Worm (Caenorhabditis elegans) whole organism, mixed stage, embryonic: ENCODE results near the gene mut-7.

Experiments used
- M03D4.4 ChIP-seq: sonication (generic microtip); optimal IDR thresholded peaks from 2 replicates; lab custom pipeline; 2017; ENCODE audit warnings: mild to moderate bottlenecking, missing genetic modification characterization, missing compliant biosample characterization
- bed-3 ChIP-seq: fragments of 200-800 bp; sonication (Bioruptor generic); optimal IDR thresholded peaks from 3 replicates; lab custom pipeline; 2018; ENCODE audit warnings: mild to moderate bottlenecking, missing genetic modification characterization, moderate library complexity, missing compliant biosample characterization
- blmp-1 ChIP-seq: fragments of 150-350 bp; optimal IDR thresholded peaks from 2 replicates; lab custom pipeline; 2014; ENCODE audit warnings: missing biosample characterization, missing genetic modification characterization
- ceh-39 ChIP-seq: fragments of 150-350 bp; optimal IDR thresholded peaks from 2 replicates; lab custom pipeline; 2014; ENCODE audit warnings: missing biosample characterization, missing genetic modification characterization
- ceh-43 ChIP-seq: fragments of 200-800 bp; sonication (Bioruptor generic); optimal IDR thresholded peaks from 2 replicates; lab custom pipeline; 2018; ENCODE audit warnings: mild to moderate bottlenecking, missing genetic modification characterization, moderate library complexity, missing compliant biosample characterization
- ceh-83 ChIP-seq: fragments of 200-800 bp; sonication (Bioruptor generic); optimal IDR thresholded peaks from 2 replicates; lab custom pipeline; 2018; ENCODE audit warnings: mild to moderate bottlenecking, missing genetic modification characterization, missing compliant biosample characterization
- ces-1 ChIP-seq: fragments of 150-350 bp; optimal IDR thresholded peaks from 2 replicates; lab custom pipeline; 2014; ENCODE audit warnings: missing biosample characterization, missing genetic modification reagents, missing genetic modification characterization
- cnd-1 ChIP-seq: fragments of 200-800 bp; sonication (Bioruptor generic); optimal IDR thresholded peaks from 2 replicates; lab custom pipeline; 2018; ENCODE audit warnings: mild to moderate bottlenecking, missing genetic modification characterization, missing compliant biosample characterization
- drap-1 ChIP-seq: fragments of 200-800 bp; sonication (Bioruptor generic); optimal IDR thresholded peaks from 3 replicates; lab custom pipeline; 2018; ENCODE audit warnings: mild to moderate bottlenecking, missing genetic modification characterization, missing compliant biosample characterization
- elt-1 ChIP-seq: sonication (generic microtip); optimal IDR thresholded peaks from 2 replicates; lab custom pipeline; 2017; ENCODE audit warnings: missing genetic modification characterization, mild to moderate bottlenecking, missing compliant biosample characterization, antibody characterized with exemption, moderate library complexity, borderline replicate concordance; ENCODE audit not compliant: insufficient read depth
- flh-1 ChIP-seq: fragments of 200-800 bp; sonication (Bioruptor generic); optimal IDR thresholded peaks from 2 replicates; lab custom pipeline; 2018; ENCODE audit warnings: mild to moderate bottlenecking, missing genetic modification characterization, moderate library complexity, missing compliant biosample characterization
- ham-2 ChIP-seq: fragments of 200-800 bp; sonication (Bioruptor generic); optimal IDR thresholded peaks from 2 replicates; lab custom pipeline; 2018; ENCODE audit warnings: mild to moderate bottlenecking, missing genetic modification characterization, missing compliant biosample characterization
- hlh-1 ChIP-seq: fragments of 150-350 bp; optimal IDR thresholded peaks from 2 replicates; lab custom pipeline; 2014; ENCODE audit warnings: missing biosample characterization, missing genetic modification reagents, missing genetic modification characterization
- lin-13 ChIP-seq: fragments of 150-350 bp; optimal IDR thresholded peaks from 2 replicates; lab custom pipeline; 2014; ENCODE audit warnings: missing biosample characterization, missing genetic modification characterization
- lin-32 ChIP-seq: fragments of 200-800 bp; sonication (Bioruptor generic); optimal IDR thresholded peaks from 2 replicates; lab custom pipeline; 2018; ENCODE audit warnings: mild to moderate bottlenecking, missing genetic modification characterization, missing compliant biosample characterization
- lsy-2 ChIP-seq: fragments of 150-350 bp; optimal IDR thresholded peaks from 2 replicates; lab custom pipeline; 2014; ENCODE audit warnings: missing biosample characterization, missing genetic modification characterization
- mep-1 ChIP-seq: fragments of 150-350 bp; optimal IDR thresholded peaks from 2 replicates; lab custom pipeline; 2017; ENCODE audit warnings: missing biosample characterization, missing genetic modification reagents, missing genetic modification characterization, inconsistent platforms
- mls-2 ChIP-seq: sonication (generic microtip); optimal IDR thresholded peaks from 2 replicates; lab custom pipeline; 2016; ENCODE audit warnings: mild to moderate bottlenecking, missing genetic modification characterization, moderate library complexity, missing compliant biosample characterization
- nhr-12 ChIP-seq: fragments of 150-350 bp; optimal IDR thresholded peaks from 2 replicates; lab custom pipeline; 2014; ENCODE audit warnings: missing biosample characterization, missing genetic modification characterization
- nhr-2 ChIP-seq: fragments of 150-350 bp; optimal IDR thresholded peaks from 2 replicates; lab custom pipeline; 2014; ENCODE audit warnings: missing biosample characterization, missing genetic modification characterization
- nhr-237 ChIP-seq: fragments of 150-350 bp; optimal IDR thresholded peaks from 2 replicates; lab custom pipeline; 2014; ENCODE audit warnings: missing biosample characterization, missing genetic modification characterization
- nhr-28 ChIP-seq: fragments of 150-350 bp; optimal IDR thresholded peaks from 2 replicates; lab custom pipeline; 2014; ENCODE audit warnings: missing biosample characterization, missing genetic modification characterization
- nhr-76 ChIP-seq: sonication (generic microtip); optimal IDR thresholded peaks from 2 replicates; lab custom pipeline; 2017; ENCODE audit warnings: missing biosample characterization, missing genetic modification characterization
- pha-4 ChIP-seq: fragments of 150-350 bp; optimal IDR thresholded peaks from 2 replicates; lab custom pipeline; 2018; ENCODE audit warnings: missing biosample characterization, missing genetic modification reagents, missing genetic modification characterization
- sem-2 ChIP-seq: fragments of 200-800 bp; sonication (Bioruptor generic); optimal IDR thresholded peaks from 2 replicates; lab custom pipeline; 2018; ENCODE audit warnings: mild to moderate bottlenecking, missing genetic modification characterization, missing compliant biosample characterization
- sptf-1 ChIP-seq: sonication (generic microtip); optimal IDR thresholded peaks from 2 replicates; lab custom pipeline; 2017; ENCODE audit warnings: mild to moderate bottlenecking, missing genetic modification characterization, moderate library complexity, missing compliant biosample characterization
- tbx-8 ChIP-seq: fragments of 200-800 bp; sonication (Bioruptor generic); optimal IDR thresholded peaks from 2 replicates; lab custom pipeline; 2018; ENCODE audit warnings: mild to moderate bottlenecking, missing genetic modification characterization, moderate library complexity, missing compliant biosample characterization
- unc-120 ChIP-seq: sonication (generic microtip); optimal IDR thresholded peaks from 2 replicates; lab custom pipeline; 2017; ENCODE audit warnings: missing genetic modification characterization, missing compliant biosample characterization; ENCODE audit not compliant: poor library complexity, severe bottlenecking
- unc-39 ChIP-seq: fragments of 150-350 bp; optimal IDR thresholded peaks from 2 replicates; lab custom pipeline; 2014; ENCODE audit warnings: missing biosample characterization, missing genetic modification characterization
- unc-62 ChIP-seq: fragments of 150-350 bp; optimal IDR thresholded peaks from 2 replicates; lab custom pipeline; 2014; ENCODE audit warnings: missing biosample characterization, missing genetic modification reagents, missing genetic modification characterization
- zip-8 ChIP-seq: fragments of 150-350 bp; optimal IDR thresholded peaks from 2 replicates; lab custom pipeline; 2014; ENCODE audit warnings: missing biosample characterization, missing genetic modification characterization

The mut-7 gene

DNA sequence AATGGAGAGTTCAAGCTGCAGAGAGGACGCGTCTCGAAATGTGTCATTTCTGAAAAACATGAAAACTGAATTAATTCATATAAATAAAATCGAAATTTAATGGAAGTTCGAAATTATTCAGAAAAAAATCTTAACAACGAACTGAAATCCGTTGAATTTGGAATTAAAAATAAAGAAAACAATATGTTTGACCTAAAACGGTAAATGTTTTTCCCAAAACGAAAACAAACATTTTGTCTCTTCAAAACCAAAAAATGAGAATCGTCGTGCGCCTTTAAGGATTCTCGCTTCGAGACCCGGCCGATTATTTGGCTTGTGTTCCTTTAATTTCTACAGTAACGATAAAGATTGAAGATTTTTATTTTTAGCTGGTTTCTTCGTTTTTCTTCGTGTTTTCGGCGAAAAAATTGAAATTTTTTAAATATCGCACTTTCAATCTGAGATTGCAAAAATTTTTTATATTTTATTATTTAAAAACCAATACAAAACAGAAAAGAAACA is 17.3 kb upstream of the mut-7 start, which contains the start of gene C48B4.7:
C48B4.7 (minus strand) TSS at position 51 of the 501 bp plus-strand sequence.
- no peak for TF ChIP-seq nhr-237 (tag; lab: Kevin White, UChicago)
- TF ChIP-seq sem-2 (GFP tag; lab: Kevin White, UChicago): no peak
- no peak for TF ChIP-seq bed-3 (GFP tag; lab: Kevin White, UChicago)
- no peak for TF ChIP-seq cnd-1
- TF ChIP-seq drap-1 (GFP tag; lab: Kevin White, UChicago): no peak
- no peak for TF ChIP-seq tbx-8 (GFP tag; lab: Kevin White, UChicago)
- TF ChIP-seq ham-2: no peak
- TF ChIP-seq nhr-28: no peak
- no peak for TF ChIP-seq lin-32 (GFP tag; lab: Kevin White, UChicago)
- no peak for TF ChIP-seq elt-1 (tag; lab: Kevin White, UChicago)
- no peak for TF ChIP-seq M03D4.4 (tag; lab: Kevin White, UChicago)
- no peak for TF ChIP-seq mep-1 (tag; lab: Kevin White, UChicago)
- TF ChIP-seq unc-62 (GFP tag; lab: Kevin White, UChicago): no peak
- TF ChIP-seq zip-8 (tag; lab: Kevin White, UChicago): no peak
- no peak for TF ChIP-seq hlh-1 (tag; lab: Kevin White, UChicago)
- no peak for TF ChIP-seq nhr-12 (tag; lab: Kevin White, UChicago)
- TF ChIP-seq unc-120 (tag; lab: Kevin White, UChicago): no peak
- no peak for TF ChIP-seq lin-13
- TF ChIP-seq nhr-2 (tag; lab: Kevin White, UChicago): no peak
- TF ChIP-seq, all 35 proteins: peak for 0

ce11 chrIII:9558463-9558862 is 16.3 kb upstream of the mut-7 start, which contains the start of gene C48B4.6:
C48B4.6 (minus strand) TSS chrIII:9558563.
- TF ChIP-seq unc-120 (tag; lab: Kevin White, UChicago) (no peak), ces-1 (no peak), mls-2 (tag; lab: Kevin White, UChicago) (no peak), ceh-43 (GFP tag; lab: Kevin White, UChicago) (no peak), pha-4 (no peak), nhr-12 (tag; lab: Kevin White, UChicago) (no peak), hlh-1 (tag; lab: Kevin White, UChicago) (no peak), nhr-28 (no peak), elt-1 (tag; lab: Kevin White, UChicago) (no peak), flh-1 (GFP tag; lab: Kevin White, UChicago) (no peak), unc-39 (tag; lab: Kevin White, UChicago) (no peak), lin-32 (GFP tag; lab: Kevin White, UChicago) (no peak), ceh-83 (GFP tag; lab: Kevin White, UChicago) (no peak), blmp-1 (tag; lab: Kevin White, UChicago) (no peak), lsy-2 (tag; lab: Kevin White, UChicago) (no peak)

ce11 chrIII:9556300-9556699 is 14.1 kb upstream of the mut-7 start, which contains the start of gene ZK1098.11:
ZK1098.11 (plus strand) TSS chrIII:9556600.
- TF ChIP-seq ceh-43 (GFP tag; lab: Kevin White, UChicago) (no peak), zip-8 (tag; lab: Kevin White, UChicago) (no peak), unc-62 (GFP tag; lab: Kevin White, UChicago) (no peak), M03D4.4 (tag; lab: Kevin White, UChicago) (no peak), lin-32 (GFP tag; lab: Kevin White, UChicago) (no peak), sem-2 (GFP tag; lab: Kevin White, UChicago) (no peak), elt-1 (tag; lab: Kevin White, UChicago) (no peak), hlh-1 (tag; lab: Kevin White, UChicago) (no peak), sptf-1 (tag; lab: Kevin White, UChicago) (no peak), pha-4 (no peak), cnd-1 (no peak), mep-1 (tag; lab: Kevin White, UChicago) (no peak), blmp-1 (tag; lab: Kevin White, UChicago) (no peak), ceh-83 (GFP tag; lab: Kevin White, UChicago) (no peak), ham-2 (no peak), nhr-76 (no peak), nhr-12 (tag; lab: Kevin White, UChicago) (no peak), ceh-39 (tag; lab: Kevin White, UChicago) (no peak)
